Fruit fly (Drosophila melanogaster): ENCODE results near the gene CG4194.

CG4194 gene

dm6 chrX:2108639-2109038 is 40.2 kb downstream of the CG4194 start (continued):
- TF ChIP-seq CG31365 (tag; optimal IDR thresholded peaks at IDR 0.05): peak; percentile 72
- no peak for TF ChIP-seq CG16779 (GFP tag; IDR thresholded peaks at IDR 0.05)
- TF ChIP-seq E2f2 (GFP tag; IDR thresholded peaks at IDR 0.05): no peak
- TF ChIP-seq CG5180 (GFP tag; optimal IDR thresholded peaks at IDR 0.05): no peak
- TF ChIP-seq zen2 (GFP tag; IDR thresholded peaks at IDR 0.05; ENCODE audit: partially characterized antibody): no peak
- peak; percentile 9 for TF ChIP-seq tin (GFP tag; optimal IDR thresholded peaks at IDR 0.05)
- peak; percentile 49 for TF ChIP-seq CG8290 (GFP tag; optimal IDR thresholded peaks at IDR 0.05)
- no peak for TF ChIP-seq CG8290 (tag; optimal IDR thresholded peaks at IDR 0.05)
- TF ChIP-seq odd (GFP tag; optimal IDR thresholded peaks at IDR 0.05): no peak
- no peak for TF ChIP-seq crc (GFP tag; optimal IDR thresholded peaks at IDR 0.05)
- 0 out of 2 replicates have a peak, but pooled peaks have one; percentile 10 for TF ChIP-seq esg (GFP tag; conservative IDR thresholded peaks at IDR 0.05)
- no peak for TF ChIP-seq CrebB (tag; optimal IDR thresholded peaks at IDR 0.05)
- no peak for TF ChIP-seq CG2116 (GFP tag; optimal IDR thresholded peaks at IDR 0.05)
- TF ChIP-seq Tbp (GFP tag; optimal IDR thresholded peaks at IDR 0.05): no peak

- TF ChIP-seq CG15514 (GFP tag; optimal IDR thresholded peaks at IDR 0.05): peak; percentile 59
- peak; percentile 66 for TF ChIP-seq pita (GFP tag; optimal IDR thresholded peaks at IDR 0.05)
- peak; percentile 33 for TF ChIP-seq stwl (tag; optimal IDR thresholded peaks at IDR 0.05)
- peak; percentile 21 for TF ChIP-seq pzg (GFP tag; optimal IDR thresholded peaks at IDR 0.05)
- peak; percentile 16 for TF ChIP-seq CG8290 (GFP tag; optimal IDR thresholded peaks at IDR 0.05)
- TF ChIP-seq CG8290 (tag; optimal IDR thresholded peaks at IDR 0.05): no peak
- peak; percentile 25 for TF ChIP-seq Tbp (GFP tag; optimal IDR thresholded peaks at IDR 0.05)
- TF ChIP-seq CG13894 (tag; optimal IDR thresholded peaks at IDR 0.05): peak; percentile 5
- TF ChIP-seq CTCF (GFP tag; optimal IDR thresholded peaks at IDR 0.05): peak; percentile 68
- TF ChIP-seq Mad (GFP tag; optimal IDR thresholded peaks at IDR 0.05): no peak
- TF ChIP-seq CG31365 (tag; optimal IDR thresholded peaks at IDR 0.05): peak; percentile 19
- no peak for TF ChIP-seq CG12219 (GFP tag; optimal IDR thresholded peaks at IDR 0.05)
- TF ChIP-seq CG2199 (GFP tag; IDR thresholded peaks at IDR 0.05): 0 out of 3 replicates have a peak, but pooled peaks have one; percentile 15
- TF ChIP-seq CG3995 (GFP tag; optimal IDR thresholded peaks at IDR 0.05): peak; percentile 62
- TF ChIP-seq CG2120 (GFP tag; optimal IDR thresholded peaks at IDR 0.05): no peak
Observed at dm6 chrX:2112660-2113059, 44.3 kb downstream of the CG4194 start.
